Worm (Caenorhabditis elegans) whole organism, L3 larva: Measurements from ENCODE around the gene srt-28.

Experiments
- ZK546.5 ChIP-seq: sonication (generic microtip); optimal IDR thresholded peaks from 2 replicates; lab custom pipeline; 2017; ENCODE audit warnings: missing biosample characterization, missing genetic modification characterization
- elt-2 ChIP-seq: sonication (generic microtip); optimal IDR thresholded peaks from 2 replicates; lab custom pipeline; 2016; ENCODE audit warnings: missing genetic modification reagents, mild to moderate bottlenecking, missing genetic modification characterization, missing compliant biosample characterization
- jun-1 ChIP-seq: fragments of 150-350 bp; optimal IDR thresholded peaks from 2 replicates; lab custom pipeline; 2014; ENCODE audit warnings: missing biosample characterization, missing genetic modification reagents, missing genetic modification characterization
- lin-15B ChIP-seq: fragments of 150-350 bp; optimal IDR thresholded peaks from 2 replicates; lab custom pipeline; 2014; ENCODE audit warnings: missing biosample characterization, missing genetic modification characterization
- nfya-1 ChIP-seq: sonication (generic microtip); optimal IDR thresholded peaks from 2 replicates; lab custom pipeline; 2017; ENCODE audit warnings: missing genetic modification characterization, mild to moderate bottlenecking, missing compliant biosample characterization, antibody characterized with exemption, moderate library complexity; ENCODE audit not compliant: insufficient read depth
- nhr-11 ChIP-seq: fragments of 150-350 bp; optimal IDR thresholded peaks from 2 replicates; lab custom pipeline; 2014; ENCODE audit warnings: missing biosample characterization, missing genetic modification characterization
- nhr-237 ChIP-seq: fragments of 150-350 bp; optimal IDR thresholded peaks from 2 replicates; lab custom pipeline; 2014; ENCODE audit warnings: missing biosample characterization, missing genetic modification characterization
- pha-4 ChIP-seq: fragments of 150-350 bp; optimal IDR thresholded peaks from 2 replicates; lab custom pipeline; 2014; ENCODE audit warnings: missing biosample characterization, missing genetic modification reagents, missing genetic modification characterization
- skn-1 ChIP-seq: fragments of 150-350 bp; optimal IDR thresholded peaks from 2 replicates; lab custom pipeline; 2014; ENCODE audit warnings: missing biosample characterization, missing genetic modification characterization
- tbx-2 ChIP-seq: sonication (generic microtip); optimal IDR thresholded peaks from 2 replicates; lab custom pipeline; 2016; ENCODE audit warnings: mild to moderate bottlenecking, missing genetic modification characterization, missing compliant biosample characterization
- unc-39 ChIP-seq: sonication (generic microtip); optimal IDR thresholded peaks from 4 replicates; lab custom pipeline; 2017; ENCODE audit warnings: missing biosample characterization, missing genetic modification characterization

DNA sequence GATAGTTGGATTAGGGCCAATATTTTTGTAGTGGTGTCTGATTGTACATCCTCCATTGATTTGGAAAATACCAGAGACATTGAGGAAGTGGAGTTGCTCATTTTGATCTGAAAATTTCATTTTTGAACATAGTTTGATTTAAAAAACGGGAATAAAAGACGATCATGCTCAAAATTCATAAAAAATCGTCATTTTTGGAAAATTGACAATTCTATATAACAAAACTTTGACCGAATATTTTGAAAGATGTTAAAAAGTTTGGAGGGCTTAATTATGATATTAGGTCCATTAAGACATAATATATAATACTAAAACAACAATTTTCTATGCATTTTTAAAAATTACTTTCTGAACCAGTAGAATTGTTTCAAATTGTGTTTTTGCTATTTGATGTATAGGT is 46.0 kb upstream of the srt-28 start, which contains the start of gene srg-58:
- no peak for TF ChIP-seq unc-39
- no peak for TF ChIP-seq tbx-2 (tag; lab: Kevin White, UChicago)
- TF ChIP-seq pha-4 (tag; lab: Kevin White, UChicago): no peak
- TF ChIP-seq elt-2 (tag; lab: Kevin White, UChicago): no peak
- TF ChIP-seq nfya-1 (tag; lab: Kevin White, UChicago): no peak
- TF ChIP-seq nhr-11 (tag; lab: Kevin White, UChicago): no peak
- no peak for TF ChIP-seq nhr-237 (tag; lab: Kevin White, UChicago)
- no peak for TF ChIP-seq skn-1 (tag; lab: Kevin White, UChicago)
- TF ChIP-seq lin-15B: no peak
- TF ChIP-seq jun-1 (tag; lab: Kevin White, UChicago): no peak
- TF ChIP-seq ZK546.5 (tag; lab: Kevin White, UChicago): no peak
